Worm (Caenorhabditis elegans) whole organism, L1 larva: ENCODE data around the gene faah-5.

Source experiments
- C16A3.4 ChIP-seq: fragments of 150-350 bp; optimal IDR thresholded peaks from 2 replicates; lab custom pipeline; 2014; ENCODE audit warnings: missing biosample characterization, missing genetic modification characterization
- C34B4.2 ChIP-seq: sonication (generic microtip); optimal IDR thresholded peaks from 2 replicates; lab custom pipeline; 2017; ENCODE audit warnings: mild to moderate bottlenecking, missing genetic modification characterization, missing compliant biosample characterization
- Y116A8C.19 ChIP-seq: sonication (generic microtip); optimal IDR thresholded peaks from 2 replicates; lab custom pipeline; 2016; ENCODE audit warnings: missing compliant biosample characterization, missing genetic modification characterization, borderline replicate concordance
- alr-1 ChIP-seq: fragments of 200-800 bp; sonication (Bioruptor generic); optimal IDR thresholded peaks from 2 replicates; lab custom pipeline; 2018; ENCODE audit warnings: borderline replicate concordance, mild to moderate bottlenecking, missing genetic modification characterization, missing compliant biosample characterization
- aly-2 ChIP-seq: fragments of 150-350 bp; optimal IDR thresholded peaks from 2 replicates; lab custom pipeline; 2014; ENCODE audit warnings: missing biosample characterization, missing genetic modification characterization
- blmp-1 ChIP-seq: fragments of 150-350 bp; optimal IDR thresholded peaks from 2 replicates; lab custom pipeline; 2014; ENCODE audit warnings: missing biosample characterization, missing genetic modification characterization
- ceh-63 ChIP-seq: fragments of 200-800 bp; sonication (Bioruptor generic); optimal IDR thresholded peaks from 2 replicates; lab custom pipeline; 2018; ENCODE audit warnings: mild to moderate bottlenecking, missing genetic modification characterization, missing compliant biosample characterization
- ceh-8 ChIP-seq: fragments of 200-800 bp; sonication (Bioruptor generic); optimal IDR thresholded peaks from 2 replicates; lab custom pipeline; 2018; ENCODE audit warnings: mild to moderate bottlenecking, missing genetic modification characterization, moderate library complexity, missing compliant biosample characterization
- ceh-82 ChIP-seq, 3 experiments: fragments of 150-350 bp in 1 of 3; sonication (generic microtip) in 2 of 3; optimal IDR thresholded peaks; 2 replicates each; lab custom pipeline; 2014 to 2017; ENCODE audit warnings: missing biosample characterization in 3 of 3, missing genetic modification characterization in 3 of 3
- ceh-88 ChIP-seq: fragments of 200-800 bp; sonication (Bioruptor generic); IDR thresholded peaks from 2 replicates; pipeline ENCODE4 v1.3.6; 2022; ENCODE audit warnings: missing genetic modification characterization, missing compliant biosample characterization
- ceh-90 ChIP-seq: sonication (generic microtip); optimal IDR thresholded peaks from 2 replicates; lab custom pipeline; 2016; ENCODE audit warnings: missing genetic modification characterization, missing compliant biosample characterization
- ces-1 ChIP-seq: fragments of 150-350 bp; optimal IDR thresholded peaks from 2 replicates; lab custom pipeline; 2014; ENCODE audit warnings: missing biosample characterization, missing genetic modification reagents, missing genetic modification characterization
- dpl-1 ChIP-seq, 3 experiments: fragments of 150-350 bp in 2 of 3; sonication (generic microtip) in 1 of 3; optimal IDR thresholded peaks; 2 replicates each; lab custom pipeline; 2014 to 2017; ENCODE audit warnings: missing biosample characterization in 3 of 3, missing genetic modification characterization in 3 of 3, missing genetic modification reagents in 3 of 3
- efl-1 ChIP-seq, 4 experiments: fragments of 150-350 bp; optimal IDR thresholded peaks in 3 of 4; peaks in 1 of 4; 1 replicate in 1 of 4; 2 replicates in 3 of 4; lab custom pipeline; 2014; ENCODE audit warnings: missing biosample characterization in 2 of 4, missing genetic modification characterization in 2 of 4, missing genetic modification reagents in 2 of 4
- efl-3 ChIP-seq: fragments of 200-800 bp; sonication (Bioruptor generic); optimal IDR thresholded peaks from 2 replicates; lab custom pipeline; 2018; ENCODE audit warnings: mild to moderate bottlenecking, missing genetic modification characterization, missing compliant biosample characterization
- egl-13 ChIP-seq: sonication (generic microtip); optimal IDR thresholded peaks from 2 replicates; lab custom pipeline; 2016; ENCODE audit warnings: missing genotype, missing genetic modification reagents, missing genetic modification characterization, missing compliant biosample characterization
- elt-2 ChIP-seq: sonication (generic microtip); optimal IDR thresholded peaks from 2 replicates; lab custom pipeline; 2016; ENCODE audit warnings: missing genetic modification characterization, mild to moderate bottlenecking, inconsistent platforms, missing compliant biosample characterization, missing genetic modification reagents
- elt-3 ChIP-seq, 6 experiments: fragments of 150-350 bp in 1 of 6; sonication (generic microtip); optimal IDR thresholded peaks; 2 replicates each; lab custom pipeline; 2017 to 2018; ENCODE audit warnings: missing biosample characterization in 6 of 6, missing genetic modification characterization in 6 of 6, inconsistent platforms in 1 of 6
- ets-5 ChIP-seq: fragments of 200-800 bp; sonication (Bioruptor generic); IDR thresholded peaks from 2 replicates; pipeline ENCODE4 v1.3.6; 2022; ENCODE audit warnings: missing genetic modification characterization, missing compliant biosample characterization
- fkh-8 ChIP-seq: sonication (generic microtip); optimal IDR thresholded peaks from 2 replicates; lab custom pipeline; 2016; ENCODE audit warnings: mild to moderate bottlenecking, missing genetic modification characterization, missing compliant biosample characterization
- grh-1 ChIP-seq: fragments of 200-800 bp; sonication (Bioruptor generic); IDR thresholded peaks from 2 replicates; pipeline ENCODE4 v1.3.6; 2022; ENCODE audit warnings: missing genetic modification reagents, missing genetic modification characterization, missing compliant biosample characterization
- hlh-4 ChIP-seq: sonication (generic microtip); optimal IDR thresholded peaks from 2 replicates; lab custom pipeline; 2016; ENCODE audit warnings: mild to moderate bottlenecking, missing genetic modification characterization, missing compliant biosample characterization
- irx-1 ChIP-seq: sonication (generic microtip); optimal IDR thresholded peaks from 2 replicates; lab custom pipeline; 2016; ENCODE audit warnings: missing genetic modification characterization, missing compliant biosample characterization
- isw-1 ChIP-seq: fragments of 200-800 bp; sonication (Bioruptor generic); IDR thresholded peaks from 2 replicates; pipeline ENCODE4 v1.3.6; 2022; ENCODE audit warnings: missing genetic modification characterization, missing compliant biosample characterization
- lin-13 ChIP-seq: fragments of 150-350 bp; optimal IDR thresholded peaks from 2 replicates; lab custom pipeline; 2014; ENCODE audit warnings: missing biosample characterization, missing genetic modification reagents, missing genetic modification characterization
- lin-15B ChIP-seq: fragments of 150-350 bp; sonication (generic microtip); optimal IDR thresholded peaks from 3 replicates; lab custom pipeline; 2014; ENCODE audit warnings: missing biosample characterization, missing genetic modification characterization
- lin-35 ChIP-seq, 2 experiments: fragments of 150-350 bp; optimal IDR thresholded peaks; 2 replicates each; lab custom pipeline; 2014; ENCODE audit warnings: missing biosample characterization in 2 of 2, missing genetic modification characterization in 2 of 2, missing genetic modification reagents in 2 of 2
- lin-39 ChIP-seq: fragments of 150-350 bp; optimal IDR thresholded peaks from 2 replicates; lab custom pipeline; 2014; ENCODE audit warnings: missing biosample characterization, missing genetic modification reagents, missing genetic modification characterization
- lir-3 ChIP-seq: sonication (generic microtip); optimal IDR thresholded peaks from 2 replicates; lab custom pipeline; 2016; ENCODE audit warnings: mild to moderate bottlenecking, missing genetic modification characterization, moderate library complexity, missing compliant biosample characterization; ENCODE audit not compliant: poor library complexity
- mef-2 ChIP-seq: fragments of 150-350 bp; optimal IDR thresholded peaks from 2 replicates; lab custom pipeline; 2014; ENCODE audit warnings: missing biosample characterization, missing genetic modification characterization
- nhr-19 ChIP-seq: fragments of 200-800 bp; sonication (Bioruptor generic); conservative IDR thresholded peaks from 2 replicates; pipeline ENCODE4 v1.3.6; 2022; ENCODE audit warnings: missing genetic modification characterization, missing compliant biosample characterization
- nhr-20 ChIP-seq: sonication (generic microtip); optimal IDR thresholded peaks from 2 replicates; lab custom pipeline; 2016; ENCODE audit warnings: mild to moderate bottlenecking, missing genetic modification characterization, missing compliant biosample characterization
- nhr-71 ChIP-seq: sonication (generic microtip); optimal IDR thresholded peaks from 2 replicates; lab custom pipeline; 2016; ENCODE audit warnings: mild to moderate bottlenecking, missing genetic modification characterization, moderate library complexity, missing compliant biosample characterization
- nhr-76 ChIP-seq: sonication (generic microtip); optimal IDR thresholded peaks from 2 replicates; lab custom pipeline; 2017; ENCODE audit warnings: missing biosample characterization, missing genetic modification characterization
- nhr-84 ChIP-seq: sonication (generic microtip); optimal IDR thresholded peaks from 2 replicates; lab custom pipeline; 2017; ENCODE audit warnings: missing biosample characterization, missing genetic modification characterization
- nhr-85 ChIP-seq: sonication (generic microtip); peaks from one replicate; lab custom pipeline; 2016; ENCODE audit warnings: missing genetic modification characterization, inconsistent platforms, missing compliant biosample characterization
- pqm-1 ChIP-seq: sonication (generic microtip); optimal IDR thresholded peaks from 3 replicates; lab custom pipeline; 2017; ENCODE audit warnings: missing biosample characterization, missing genetic modification characterization
- rnt-1 ChIP-seq: sonication (generic microtip); optimal IDR thresholded peaks from 2 replicates; lab custom pipeline; 2016; ENCODE audit warnings: mild to moderate bottlenecking, missing genetic modification characterization, moderate library complexity, missing compliant biosample characterization
- skn-1 ChIP-seq: fragments of 150-350 bp; optimal IDR thresholded peaks from 2 replicates; lab custom pipeline; 2014; ENCODE audit warnings: missing biosample characterization, missing genetic modification characterization
- snpc-4 ChIP-seq: fragments of 150-350 bp; optimal IDR thresholded peaks from 2 replicates; lab custom pipeline; 2014; ENCODE audit warnings: missing biosample characterization, missing genetic modification characterization
- sox-4 ChIP-seq: sonication (generic microtip); optimal IDR thresholded peaks from 2 replicates; lab custom pipeline; 2016; ENCODE audit warnings: missing genetic modification characterization, missing compliant biosample characterization
- sptf-1 ChIP-seq: fragments of 150-350 bp; optimal IDR thresholded peaks from 2 replicates; lab custom pipeline; 2014; ENCODE audit warnings: missing biosample characterization, missing genetic modification characterization
- sup-37 ChIP-seq: fragments of 200-800 bp; sonication (Bioruptor generic); optimal IDR thresholded peaks from 2 replicates; lab custom pipeline; 2018; ENCODE audit warnings: mild to moderate bottlenecking, missing genetic modification characterization, missing compliant biosample characterization
- tbx-2 ChIP-seq: sonication (generic microtip); optimal IDR thresholded peaks from 2 replicates; lab custom pipeline; 2016; ENCODE audit warnings: missing genetic modification characterization, missing compliant biosample characterization
- tlp-1 ChIP-seq: fragments of 150-350 bp; optimal IDR thresholded peaks from 2 replicates; lab custom pipeline; 2014; ENCODE audit warnings: missing biosample characterization, missing genetic modification characterization
- unc-130 ChIP-seq: fragments of 150-350 bp; optimal IDR thresholded peaks from 2 replicates; lab custom pipeline; 2017; ENCODE audit warnings: missing biosample characterization, missing genetic modification characterization, inconsistent platforms
- unc-86 ChIP-seq: sonication (generic microtip); optimal IDR thresholded peaks from 2 replicates; lab custom pipeline; 2016; ENCODE audit warnings: missing genetic modification characterization, missing compliant biosample characterization
- zag-1 ChIP-seq: fragments of 150-350 bp; optimal IDR thresholded peaks from 2 replicates; lab custom pipeline; 2014; ENCODE audit warnings: missing biosample characterization, missing genetic modification characterization
- ztf-4 ChIP-seq: fragments of 150-350 bp; optimal IDR thresholded peaks from 2 replicates; lab custom pipeline; 2014; ENCODE audit warnings: missing biosample characterization, missing genetic modification characterization

Gene faah-5

DNA sequence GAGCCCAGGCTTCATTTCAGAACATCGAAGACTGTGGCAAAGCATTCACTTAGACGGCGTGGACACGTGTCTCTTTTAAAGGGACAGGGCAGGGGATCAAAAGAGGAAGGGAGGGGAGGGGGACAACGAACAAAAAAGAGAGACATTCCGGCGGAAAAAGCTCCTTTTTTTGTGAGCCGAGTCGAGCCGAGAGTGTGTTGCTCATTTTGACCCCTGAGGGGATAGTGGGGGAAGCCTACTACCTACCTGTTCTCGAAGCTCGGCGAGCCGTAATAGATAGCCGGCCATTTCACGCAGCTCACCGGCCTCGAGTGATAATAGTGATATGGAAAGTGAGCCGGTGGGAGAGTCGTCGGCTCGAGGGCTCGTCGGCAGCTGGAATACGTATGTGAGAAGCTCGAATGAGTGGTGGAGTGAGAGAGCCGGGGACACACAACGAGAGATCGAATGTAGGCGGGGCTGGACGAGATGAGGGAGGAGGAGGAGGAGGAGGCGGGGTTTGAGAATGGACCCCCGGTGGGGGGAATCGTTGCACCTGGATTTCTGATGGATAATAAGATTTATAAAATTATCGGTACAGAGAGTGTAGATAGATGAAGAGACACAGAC is 45.5 kb upstream of the faah-5 start (continued):
- TF ChIP-seq nhr-19 (GFP tag; lab: Robert Waterston, UW) = no peak
- TF ChIP-seq blmp-1 (tag; lab: Kevin White, UChicago) = no peak
- TF ChIP-seq tlp-1 = no peak
- no peak for TF ChIP-seq nhr-76
- TF ChIP-seq efl-3 (GFP tag; lab: Kevin White, UChicago) = no peak
- TF ChIP-seq snpc-4 = no peak
- TF ChIP-seq alr-1 (tag; lab: Kevin White, UChicago) = no peak
- TF ChIP-seq sptf-1 (tag; lab: Kevin White, UChicago) = no peak
- TF ChIP-seq ceh-63 = no peak
- no peak for TF ChIP-seq unc-130 (tag; lab: Kevin White, UChicago)
- no peak for TF ChIP-seq sox-4 (tag; lab: Kevin White, UChicago)
- TF ChIP-seq aly-2 (tag; lab: Kevin White, UChicago) = no peak
- TF ChIP-seq sup-37 (GFP tag; lab: Kevin White, UChicago) = no peak
- TF ChIP-seq nhr-85 (tag; lab: Kevin White, UChicago) = no peak
- no peak for TF ChIP-seq efl-1 (optimal IDR thresholded peaks at IDR 0.05; lab: Kevin White, UChicago)
- TF ChIP-seq efl-1 (GFP tag; optimal IDR thresholded peaks at IDR 0.05 in 1 of 2; lab: Kevin White, UChicago) = peak in 1 of 2 experiments; percentile 91
- TF ChIP-seq fkh-8 (tag; lab: Kevin White, UChicago) = peak; percentile 39
- no peak for TF ChIP-seq elt-2
- TF ChIP-seq mef-2 (tag; lab: Kevin White, UChicago) = no peak
- no peak for TF ChIP-seq ceh-88 (GFP tag; lab: Robert Waterston, UW)
- peak; percentile 24 for TF ChIP-seq rnt-1 (tag; lab: Kevin White, UChicago)
- TF ChIP-seq nhr-71 (tag; lab: Kevin White, UChicago) = peak; percentile 30
- TF ChIP-seq ces-1 (GFP tag; lab: Kevin White, UChicago) = no peak
- TF ChIP-seq ets-5 = no peak
- TF ChIP-seq lin-13 (GFP tag; lab: Kevin White, UChicago) = no peak
- TF ChIP-seq Y116A8C.19 (tag; lab: Kevin White, UChicago) = no peak
- TF ChIP-seq elt-3 (tag; optimal IDR thresholded peaks at IDR 0.05; lab: Kevin White, UChicago) = no peak
- no peak for TF ChIP-seq skn-1 (tag; lab: Kevin White, UChicago)
- TF ChIP-seq isw-1 (GFP tag; lab: Robert Waterston, UW) = no peak
- TF ChIP-seq nhr-84 (tag; lab: Kevin White, UChicago) = no peak
- no peak for TF ChIP-seq ceh-90
- TF ChIP-seq egl-13 (tag; lab: Kevin White, UChicago) = no peak
- TF ChIP-seq lin-15B = no peak
- no peak for TF ChIP-seq hlh-4 (tag; lab: Kevin White, UChicago)
- no peak for TF ChIP-seq dpl-1 (GFP tag; optimal IDR thresholded peaks at IDR 0.05; lab: Kevin White, UChicago)
- no peak for TF ChIP-seq nhr-20
- TF ChIP-seq irx-1 (tag; lab: Kevin White, UChicago) = no peak
- TF ChIP-seq ceh-82 (tag; optimal IDR thresholded peaks at IDR 0.05; lab: Kevin White, UChicago) = no peak
- TF ChIP-seq grh-1 (GFP tag; lab: Robert Waterston, UW) = no peak
- no peak for TF ChIP-seq C16A3.4
- no peak for TF ChIP-seq ceh-8 (GFP tag; lab: Kevin White, UChicago)
- TF ChIP-seq unc-86 (tag; lab: Kevin White, UChicago) = no peak
- TF ChIP-seq zag-1 (tag; lab: Kevin White, UChicago) = no peak
- TF ChIP-seq lir-3 = no peak
- TF ChIP-seq tbx-2 (tag; lab: Kevin White, UChicago) = peak; percentile 25
- TF ChIP-seq C34B4.2 (tag; lab: Kevin White, UChicago) = no peak
- TF ChIP-seq ztf-4 = no peak
- no peak for TF ChIP-seq lin-35 (GFP tag; optimal IDR thresholded peaks at IDR 0.05; lab: Kevin White, UChicago)
- no peak for TF ChIP-seq lin-39 (tag; lab: Kevin White, UChicago)
- no peak for TF ChIP-seq pqm-1
- TF ChIP-seq, all 84 proteins: peak for 9
